Worm (Caenorhabditis elegans) whole organism, L2 larva: ENCODE measurements around the gene ZC477.4.

Source experiments
- F13H6.1 ChIP-seq: sonication (generic microtip); optimal IDR thresholded peaks from 2 replicates; lab custom pipeline; 2016; ENCODE audit warnings: missing genetic modification characterization, missing compliant biosample characterization
- R02D3.7 ChIP-seq: fragments of 150-350 bp; optimal IDR thresholded peaks from 2 replicates; lab custom pipeline; 2014; ENCODE audit warnings: missing biosample characterization, missing genetic modification characterization
- Y55F3AM.14 ChIP-seq: fragments of 200-800 bp; sonication (Bioruptor generic); optimal IDR thresholded peaks from 2 replicates; lab custom pipeline; 2018; ENCODE audit warnings: mild to moderate bottlenecking, missing genetic modification characterization, missing compliant biosample characterization
- ZK546.5 ChIP-seq: sonication (generic microtip); optimal IDR thresholded peaks from 2 replicates; lab custom pipeline; 2017; ENCODE audit warnings: missing biosample characterization, missing genetic modification characterization
- alr-1 ChIP-seq: fragments of 150-350 bp; optimal IDR thresholded peaks from 2 replicates; lab custom pipeline; 2014; ENCODE audit warnings: missing biosample characterization, missing genetic modification characterization
- blmp-1 ChIP-seq: sonication (generic microtip); optimal IDR thresholded peaks from 2 replicates; lab custom pipeline; 2017; ENCODE audit warnings: missing genetic modification characterization, mild to moderate bottlenecking, missing compliant biosample characterization, antibody characterized with exemption, moderate library complexity; ENCODE audit not compliant: insufficient read depth
- ceh-16 ChIP-seq: fragments of 150-350 bp; optimal IDR thresholded peaks from 2 replicates; lab custom pipeline; 2014; ENCODE audit warnings: missing biosample characterization, missing genetic modification characterization
- crh-2 ChIP-seq: sonication (generic microtip); optimal IDR thresholded peaks from 2 replicates; lab custom pipeline; 2017; ENCODE audit warnings: missing biosample characterization, missing genetic modification characterization
- dmd-4 ChIP-seq: sonication (generic microtip); optimal IDR thresholded peaks from 2 replicates; lab custom pipeline; 2017; ENCODE audit warnings: missing biosample characterization, missing genetic modification characterization
- egl-27 ChIP-seq: sonication (generic microtip); optimal IDR thresholded peaks from 3 replicates; lab custom pipeline; 2017; ENCODE audit warnings: missing biosample characterization, missing genetic modification reagents, missing genetic modification characterization
- elt-1 ChIP-seq: fragments of 150-350 bp; optimal IDR thresholded peaks from 2 replicates; lab custom pipeline; 2014; ENCODE audit warnings: missing biosample characterization, missing genetic modification characterization
- elt-3 ChIP-seq: sonication (generic microtip); optimal IDR thresholded peaks from 2 replicates; lab custom pipeline; 2017; ENCODE audit warnings: missing biosample characterization, missing genetic modification characterization
- fos-1 ChIP-seq: fragments of 150-350 bp; optimal IDR thresholded peaks from 2 replicates; lab custom pipeline; 2014; ENCODE audit warnings: missing biosample characterization, missing genetic modification characterization
- gmeb-1 ChIP-seq: fragments of 150-350 bp; optimal IDR thresholded peaks from 2 replicates; lab custom pipeline; 2014; ENCODE audit warnings: missing biosample characterization, missing genetic modification characterization
- lin-11 ChIP-seq: fragments of 150-350 bp; sonication (generic microtip); optimal IDR thresholded peaks from 2 replicates; lab custom pipeline; 2014; ENCODE audit warnings: missing biosample characterization, missing genetic modification characterization, inconsistent platforms, mixed read lengths
- lin-13 ChIP-seq: fragments of 150-350 bp; optimal IDR thresholded peaks from 2 replicates; lab custom pipeline; 2014; ENCODE audit warnings: missing biosample characterization, missing genetic modification reagents, missing genetic modification characterization
- lin-39 ChIP-seq: fragments of 150-350 bp; optimal IDR thresholded peaks from 2 replicates; lab custom pipeline; 2014; ENCODE audit warnings: missing biosample characterization, missing genetic modification reagents, missing genetic modification characterization
- lsy-2 ChIP-seq, 2 experiments: fragments of 150-350 bp in 1 of 2; sonication (generic microtip) in 1 of 2; optimal IDR thresholded peaks; 2 replicates each; lab custom pipeline; 2014 to 2017; ENCODE audit warnings: missing biosample characterization in 2 of 2, missing genetic modification characterization in 2 of 2
- mab-5 ChIP-seq: fragments of 150-350 bp; optimal IDR thresholded peaks from 2 replicates; lab custom pipeline; 2014; ENCODE audit warnings: missing biosample characterization, missing genetic modification characterization
- mbf-1 ChIP-seq: sonication (generic microtip); optimal IDR thresholded peaks from 2 replicates; lab custom pipeline; 2017; ENCODE audit warnings: missing biosample characterization, missing genetic modification characterization
- mdl-1 ChIP-seq, 2 experiments: fragments of 150-350 bp in 1 of 2; sonication (generic microtip) in 1 of 2; optimal IDR thresholded peaks; 2 replicates each; lab custom pipeline; 2017; ENCODE audit warnings: missing biosample characterization in 2 of 2, missing genetic modification characterization in 2 of 2
- nhr-10 ChIP-seq: sonication (generic microtip); optimal IDR thresholded peaks from 2 replicates; lab custom pipeline; 2017; ENCODE audit warnings: missing biosample characterization, missing genetic modification characterization
- nhr-12 ChIP-seq: fragments of 150-350 bp; optimal IDR thresholded peaks from 2 replicates; lab custom pipeline; 2014; ENCODE audit warnings: missing biosample characterization, missing genetic modification characterization
- nhr-21 ChIP-seq: fragments of 150-350 bp; optimal IDR thresholded peaks from 2 replicates; lab custom pipeline; 2014; ENCODE audit warnings: missing biosample characterization, missing genetic modification characterization
- nhr-23 ChIP-seq: fragments of 150-350 bp; optimal IDR thresholded peaks from 2 replicates; lab custom pipeline; 2014; ENCODE audit warnings: missing biosample characterization, missing genetic modification reagents, missing genetic modification characterization
- nhr-237 ChIP-seq: fragments of 150-350 bp; optimal IDR thresholded peaks from 2 replicates; lab custom pipeline; 2014; ENCODE audit warnings: missing biosample characterization, missing genetic modification characterization
- nhr-25 ChIP-seq: fragments of 150-350 bp; sonication (generic microtip); optimal IDR thresholded peaks from 3 replicates; lab custom pipeline; 2014; ENCODE audit warnings: missing biosample characterization, missing genetic modification characterization
- nhr-6 ChIP-seq: fragments of 150-350 bp; optimal IDR thresholded peaks from 2 replicates; lab custom pipeline; 2014; ENCODE audit warnings: missing biosample characterization, missing genetic modification characterization
- nhr-77 ChIP-seq: fragments of 150-350 bp; optimal IDR thresholded peaks from 2 replicates; lab custom pipeline; 2014; ENCODE audit warnings: missing biosample characterization, missing genetic modification characterization
- skn-1 ChIP-seq: sonication (generic microtip); optimal IDR thresholded peaks from 2 replicates; lab custom pipeline; 2017; ENCODE audit warnings: missing biosample characterization, missing genetic modification characterization
- sma-3 ChIP-seq: sonication (generic microtip); optimal IDR thresholded peaks from 2 replicates; lab custom pipeline; 2016; ENCODE audit warnings: missing genetic modification reagents, missing genetic modification characterization, missing compliant biosample characterization
- snpc-4 ChIP-seq: fragments of 150-350 bp; optimal IDR thresholded peaks from 2 replicates; lab custom pipeline; 2014; ENCODE audit warnings: missing biosample characterization, missing genetic modification characterization
- unc-39 ChIP-seq: fragments of 150-350 bp; optimal IDR thresholded peaks from 2 replicates; lab custom pipeline; 2014; ENCODE audit warnings: missing biosample characterization, missing genetic modification characterization
- unc-62 ChIP-seq: fragments of 150-350 bp; optimal IDR thresholded peaks from 2 replicates; lab custom pipeline; 2014; ENCODE audit warnings: missing biosample characterization, missing genetic modification reagents, missing genetic modification characterization
- ztf-1 ChIP-seq: fragments of 200-800 bp; sonication (Bioruptor generic); conservative IDR thresholded peaks from 2 replicates; pipeline ENCODE4 v1.3.6; 2022; ENCODE audit warnings: missing genetic modification characterization, missing compliant biosample characterization
- ztf-4 ChIP-seq: fragments of 150-350 bp; optimal IDR thresholded peaks from 2 replicates; lab custom pipeline; 2014; ENCODE audit warnings: missing biosample characterization, missing genetic modification characterization

ZC477.4 gene

DNA sequence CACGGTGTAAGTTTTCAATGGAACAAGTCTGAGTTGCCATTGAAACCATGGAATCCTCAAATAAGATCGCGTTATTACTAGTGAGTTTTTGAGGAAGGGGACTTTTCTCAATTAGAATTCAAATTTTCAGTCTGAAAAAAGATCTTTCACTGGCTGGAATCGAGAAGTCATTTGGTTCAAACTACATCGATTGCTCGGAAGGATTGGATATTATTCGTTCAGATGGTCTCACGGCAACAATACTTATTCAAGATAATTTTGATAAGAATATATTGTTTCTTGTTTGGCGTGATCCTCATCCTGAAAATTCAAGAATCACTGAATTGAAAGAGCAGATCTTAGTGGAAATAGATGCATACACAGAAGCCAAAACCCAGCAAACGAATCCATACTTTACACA lies 31.1 kb downstream of the ZC477.4 start:
- no peak for TF ChIP-seq lin-11 (tag; lab: Kevin White, UChicago)
- TF ChIP-seq ZK546.5 (tag; lab: Kevin White, UChicago), result no peak
- no peak for TF ChIP-seq nhr-237 (tag; lab: Kevin White, UChicago)
- TF ChIP-seq snpc-4 (tag; lab: Kevin White, UChicago), result no peak
- TF ChIP-seq Y55F3AM.14 (GFP tag; lab: Kevin White, UChicago), result no peak
- no peak for TF ChIP-seq nhr-25 (tag; lab: Kevin White, UChicago)
- no peak for TF ChIP-seq crh-2 (tag; lab: Kevin White, UChicago)
- TF ChIP-seq mdl-1 (tag; optimal IDR thresholded peaks at IDR 0.05; lab: Kevin White, UChicago), result no peak
- no peak for TF ChIP-seq lin-39 (tag; lab: Kevin White, UChicago)
- TF ChIP-seq nhr-21 (tag; lab: Kevin White, UChicago), result no peak
- no peak for TF ChIP-seq nhr-12
- no peak for TF ChIP-seq alr-1 (tag; lab: Kevin White, UChicago)
- TF ChIP-seq sma-3 (GFP tag; lab: Kevin White, UChicago), result no peak
- no peak for TF ChIP-seq F13H6.1 (tag; lab: Kevin White, UChicago)
- no peak for TF ChIP-seq ztf-4
- TF ChIP-seq egl-27 (tag; lab: Kevin White, UChicago), result no peak

DNA sequence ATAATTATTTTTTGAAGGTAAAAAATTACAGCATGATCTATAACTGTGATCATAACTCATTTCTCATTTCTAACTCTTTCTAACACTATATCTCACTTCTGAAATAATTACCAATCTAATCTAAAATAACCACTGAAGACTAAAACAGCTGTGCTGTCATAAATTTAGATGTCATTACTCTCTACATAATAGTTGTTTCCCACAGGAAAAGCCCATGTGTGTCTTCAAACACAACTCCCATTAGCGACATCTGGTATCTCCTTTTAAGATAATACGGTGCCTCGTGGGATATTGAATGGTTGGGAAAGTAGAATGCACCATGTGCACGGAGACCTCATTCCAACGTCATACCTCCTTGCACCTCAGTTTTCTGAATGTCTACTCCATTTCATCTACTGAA lies 33.6 kb downstream of the ZC477.4 start, which contains the start of gene Y43B11AL.1:
Y43B11AL.1 (plus strand) TSS at position 301 of the 400 bp plus-strand sequence.
- TF ChIP-seq R02D3.7 (tag; lab: Kevin White, UChicago), result no peak
- no peak for TF ChIP-seq nhr-6
- TF ChIP-seq nhr-12, result no peak
- TF ChIP-seq unc-39, result no peak

DNA sequence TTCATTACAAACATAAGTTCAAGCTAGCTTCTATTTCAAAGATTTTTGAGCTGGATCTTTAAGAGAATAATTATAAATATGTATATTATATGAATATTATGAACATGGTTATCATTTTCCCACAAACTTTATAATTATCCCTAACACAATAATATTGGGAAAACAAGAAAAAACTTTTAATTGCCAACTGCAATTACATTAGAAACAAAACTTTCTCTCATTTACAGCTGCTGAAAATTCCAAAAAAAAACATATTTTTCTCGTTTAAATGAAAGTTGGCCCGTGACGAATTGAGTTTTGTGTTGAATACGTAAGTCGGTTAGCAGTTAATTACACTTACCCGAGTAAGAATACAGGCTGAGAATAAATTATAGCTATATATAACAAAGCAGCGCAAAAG lies 35.9 kb downstream of the ZC477.4 start:
- no peak for TF ChIP-seq nhr-25 (tag; lab: Kevin White, UChicago)
- no peak for TF ChIP-seq fos-1
- no peak for TF ChIP-seq lsy-2 (tag; optimal IDR thresholded peaks at IDR 0.05; lab: Kevin White, UChicago)
- TF ChIP-seq elt-3 (tag; lab: Kevin White, UChicago), result no peak
- no peak for TF ChIP-seq elt-1 (tag; lab: Kevin White, UChicago)
- no peak for TF ChIP-seq dmd-4 (tag; lab: Kevin White, UChicago)
- TF ChIP-seq ceh-16, result no peak
- TF ChIP-seq ZK546.5 (tag; lab: Kevin White, UChicago), result no peak

DNA sequence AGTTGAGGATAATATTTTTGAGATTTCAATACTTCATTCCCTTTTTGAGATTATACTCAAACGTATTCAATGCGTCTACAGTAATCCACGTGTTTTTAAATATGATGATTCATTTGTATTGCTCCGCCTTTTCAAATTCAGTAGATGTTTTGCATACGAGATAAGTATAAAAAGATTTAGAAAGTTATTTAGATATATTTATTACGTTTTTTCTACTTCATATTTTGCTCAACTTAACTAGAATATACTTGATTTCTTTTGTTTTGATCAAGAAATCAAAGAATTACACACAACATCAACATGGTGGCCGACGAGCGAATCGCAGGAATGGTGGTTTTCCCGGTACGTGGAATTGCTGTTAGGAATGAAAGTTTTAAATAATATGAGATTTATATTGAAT lies 40.9 kb downstream of the ZC477.4 start, which contains the start of gene srx-50:
srx-50 (plus strand) TSS at position 301 of the 400 bp plus-strand sequence.
- no peak for TF ChIP-seq mab-5
- TF ChIP-seq unc-62 (GFP tag; lab: Kevin White, UChicago), result no peak
- no peak for TF ChIP-seq snpc-4 (tag; lab: Kevin White, UChicago)
- no peak for TF ChIP-seq skn-1 (tag; lab: Kevin White, UChicago)
- TF ChIP-seq ztf-1 (GFP tag; lab: Robert Waterston, UW), result no peak
- no peak for TF ChIP-seq unc-39
- TF ChIP-seq mdl-1 (tag; optimal IDR thresholded peaks at IDR 0.05; lab: Kevin White, UChicago), result no peak
- no peak for TF ChIP-seq R02D3.7 (tag; lab: Kevin White, UChicago)
- no peak for TF ChIP-seq elt-3 (tag; lab: Kevin White, UChicago)
- TF ChIP-seq elt-1 (tag; lab: Kevin White, UChicago), result no peak
- TF ChIP-seq blmp-1, result no peak
- no peak for TF ChIP-seq lin-13 (GFP tag; lab: Kevin White, UChicago)
- TF ChIP-seq, all 48 proteins: peak for 0

DNA sequence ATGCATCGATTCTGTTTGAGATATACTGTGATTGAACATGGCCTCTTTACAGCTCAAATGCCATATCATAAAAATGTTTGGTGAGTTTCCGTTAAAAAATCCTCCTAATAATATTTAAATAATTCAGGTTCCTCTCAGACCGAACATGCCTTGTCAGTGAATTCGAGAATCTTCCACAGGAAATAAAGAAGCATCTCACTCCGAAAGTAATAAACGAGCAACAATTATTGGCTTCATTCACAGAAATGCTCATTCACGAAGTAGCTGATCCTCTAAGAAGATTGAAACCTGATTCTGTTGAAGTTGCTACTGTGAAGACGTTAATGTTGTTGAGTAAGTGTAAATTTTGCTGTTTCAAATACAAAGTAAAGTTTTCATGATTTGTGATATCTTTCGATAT lies 46.4 kb downstream of the ZC477.4 start:
- TF ChIP-seq egl-27 (tag; lab: Kevin White, UChicago) (no peak), ZK546.5 (tag; lab: Kevin White, UChicago) (no peak), ztf-1 (GFP tag; lab: Robert Waterston, UW) (no peak), alr-1 (tag; lab: Kevin White, UChicago) (no peak), blmp-1 (no peak), lin-11 (tag; lab: Kevin White, UChicago) (no peak), snpc-4 (tag; lab: Kevin White, UChicago) (no peak), gmeb-1 (tag; lab: Kevin White, UChicago) (no peak), nhr-77 (no peak), mab-5 (no peak), skn-1 (tag; lab: Kevin White, UChicago) (no peak), fos-1 (no peak), nhr-23 (tag; lab: Kevin White, UChicago) (no peak), elt-3 (tag; lab: Kevin White, UChicago) (no peak), mbf-1 (tag; lab: Kevin White, UChicago) (no peak), nhr-10 (tag; lab: Kevin White, UChicago) (no peak), F13H6.1 (tag; lab: Kevin White, UChicago) (no peak)
